Worm (Caenorhabditis elegans): ENCODE results near the gene nhr-195.

The nhr-195 gene

DNA sequence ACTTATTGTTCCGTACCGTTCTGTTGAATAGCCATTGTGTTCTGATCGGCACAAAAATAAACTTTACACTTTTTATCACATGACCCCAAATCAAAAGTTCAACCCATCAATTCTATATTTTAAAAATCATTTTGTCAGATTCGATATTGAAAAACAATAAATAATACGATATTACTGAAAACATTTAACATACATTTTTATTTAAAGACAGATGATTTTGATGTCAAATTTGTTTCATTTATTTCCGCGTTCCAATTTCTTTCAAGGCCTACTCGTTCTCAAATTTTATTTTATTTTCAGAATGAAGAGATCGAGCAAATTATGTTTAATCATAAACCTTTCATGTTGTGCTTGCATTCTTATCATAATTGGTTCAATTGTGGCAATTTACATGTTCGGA is 22.6 kb upstream of the nhr-195 start, which contains the start of gene F59E11.5:
TSS of gene F59E11.5 (plus strand) at position 301 of the 400 bp plus-strand sequence.
- no peak for TF ChIP-seq egl-44 (GFP tag; IDR thresholded peaks at IDR 0.05)
- no peak for TF ChIP-seq mel-28 (tag; optimal IDR thresholded peaks at IDR 0.05; ENCODE audit: borderline replicate concordance)
- no peak for TF ChIP-seq chd-7 (tag; optimal IDR thresholded peaks at IDR 0.05)
- TF ChIP-seq ceh-40 (GFP tag; IDR thresholded peaks at IDR 0.05) = no peak
- no peak for TF ChIP-seq let-526 (GFP tag; IDR thresholded peaks at IDR 0.05)
- TF ChIP-seq ceh-58 (GFP tag; IDR thresholded peaks at IDR 0.05) = no peak
- no peak for TF ChIP-seq nhr-90 (tag; optimal IDR thresholded peaks at IDR 0.05)
- no peak for TF ChIP-seq attf-3 (GFP tag; conservative IDR thresholded peaks at IDR 0.05)

ce11 chrV:8994272-8994671 is 22.1 kb upstream of the nhr-195 start:
- TF ChIP-seq lag-1 (GFP tag; IDR thresholded peaks at IDR 0.05) = no peak
- TF ChIP-seq ztf-3 (GFP tag; optimal IDR thresholded peaks at IDR 0.05) = no peak
- TF ChIP-seq nhr-27 (tag; optimal IDR thresholded peaks at IDR 0.05) = no peak
- TF ChIP-seq ztf-28 (GFP tag; IDR thresholded peaks at IDR 0.05) = no peak
- TF ChIP-seq tbp1 (GFP tag; optimal IDR thresholded peaks at IDR 0.05) = no peak
- no peak for TF ChIP-seq snpc-3.4 (tag; optimal IDR thresholded peaks at IDR 0.05)
- TF ChIP-seq egl-18 (GFP tag; IDR thresholded peaks at IDR 0.05) = no peak
- no peak for TF ChIP-seq lir-1 (GFP tag; conservative IDR thresholded peaks at IDR 0.05)

DNA sequence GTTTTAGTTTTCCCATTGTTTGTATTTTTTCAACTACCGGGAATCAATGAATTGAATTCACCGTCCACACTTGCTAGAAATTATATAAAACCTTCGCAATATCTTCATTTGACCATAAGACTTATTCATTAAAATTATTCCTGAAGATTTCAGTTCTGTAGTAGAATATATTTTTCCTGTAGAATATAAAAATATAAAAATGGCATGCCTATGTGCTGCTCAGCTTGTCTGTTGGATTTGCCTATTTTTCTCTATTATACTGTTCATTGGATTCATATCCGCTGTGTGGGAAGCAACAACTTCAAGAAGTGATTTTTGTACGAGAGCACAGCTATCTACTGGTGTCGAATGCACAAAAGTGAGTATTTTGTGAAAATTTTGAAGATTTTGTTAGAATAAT is 19.5 kb upstream of the nhr-195 start, which contains the start of gene F59E11.6:
TSS of gene F59E11.6 (plus strand) at position 111 of the 400 bp plus-strand sequence.
- TF ChIP-seq snpc-3.4 (tag; optimal IDR thresholded peaks at IDR 0.05) (no peak), B0035.1 (tag; optimal IDR thresholded peaks at IDR 0.05) (no peak)

- no peak for TF ChIP-seq F55B11.4 (tag; optimal IDR thresholded peaks at IDR 0.05; ENCODE audit: borderline replicate concordance, insufficient read depth)
- no peak for TF ChIP-seq T07F8.4 (tag; optimal IDR thresholded peaks at IDR 0.05)
- TF ChIP-seq Y95B8A.8 (GFP tag; IDR thresholded peaks at IDR 0.05) = no peak
- TF ChIP-seq B0261.1 (tag; optimal IDR thresholded peaks at IDR 0.05) = no peak
- TF ChIP-seq attf-3 (GFP tag; conservative IDR thresholded peaks at IDR 0.05) = no peak
- no peak for TF ChIP-seq lin-40 (tag; optimal IDR thresholded peaks at IDR 0.05)
- no peak for TF ChIP-seq ceh-27 (GFP tag; optimal IDR thresholded peaks at IDR 0.05)
- no peak for TF ChIP-seq ceh-100 (GFP tag; IDR thresholded peaks at IDR 0.05)
- TF ChIP-seq ceh-58 (GFP tag; IDR thresholded peaks at IDR 0.05) = no peak
Measured at ce11 chrV:8990194-8990649, 18.1 kb upstream of the nhr-195 start, which contains the start of gene F59E11.7. Gene F59E11.7, plus strand, starts transcription at chrV:8990244.

DNA sequence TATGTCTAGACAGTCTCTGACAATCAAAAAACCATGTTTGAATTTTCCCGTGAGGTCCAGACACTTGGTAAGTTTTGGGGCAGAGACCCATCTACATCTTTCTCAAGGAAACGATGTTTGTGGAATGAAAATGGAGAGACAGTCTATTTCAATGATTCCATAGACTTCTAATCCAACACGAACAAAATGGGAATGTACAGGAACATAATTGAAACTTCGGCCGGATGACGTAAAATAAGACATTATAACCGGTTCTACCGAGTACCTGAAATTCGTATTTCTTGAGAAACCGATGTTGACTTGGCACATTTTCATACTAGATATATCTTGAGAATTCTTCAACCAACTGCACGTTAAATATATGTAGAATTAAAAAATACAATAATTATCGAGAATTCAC is 15.9 kb upstream of the nhr-195 start, which contains the start of gene str-87:
TSS of gene str-87 (minus strand) at position 101 of the 400 bp plus-strand sequence.
- no peak for TF ChIP-seq snpc-1.3 (tag; optimal IDR thresholded peaks at IDR 0.05; ENCODE audit: insufficient read depth)

- TF ChIP-seq nhr-179 (tag; optimal IDR thresholded peaks at IDR 0.05) (no peak), lin-40 (tag; optimal IDR thresholded peaks at IDR 0.05) (no peak), mxl-1 (tag; optimal IDR thresholded peaks at IDR 0.05) (no peak)
Measured at ce11 chrV:8985740-8986139, 13.6 kb upstream of the nhr-195 start, which contains the start of gene str-85. Gene str-85, minus strand, starts transcription at chrV:8985840.

ce11 chrV:8984783-8985182 is 12.6 kb upstream of the nhr-195 start:
- no peak for TF ChIP-seq B0035.1 (tag; optimal IDR thresholded peaks at IDR 0.05)
- TF ChIP-seq snpc-1.1 (tag; optimal IDR thresholded peaks at IDR 0.05; ENCODE audit: insufficient read depth) = no peak
- no peak for TF ChIP-seq ceh-40 (GFP tag; IDR thresholded peaks at IDR 0.05)
- TF ChIP-seq Y79H2A.3 (GFP tag; conservative IDR thresholded peaks at IDR 0.05) = no peak
- TF ChIP-seq hsf-1 (GFP tag; IDR thresholded peaks at IDR 0.05) = no peak
- no peak for TF ChIP-seq repo-1 (tag; optimal IDR thresholded peaks at IDR 0.05)
- TF ChIP-seq ets-4 (GFP tag; optimal IDR thresholded peaks at IDR 0.05) = no peak
- no peak for TF ChIP-seq aptf-3 (GFP tag; IDR thresholded peaks at IDR 0.05)
- TF ChIP-seq mcd-1 (GFP tag; IDR thresholded peaks at IDR 0.05) = no peak
